Worm (Caenorhabditis elegans) whole organism, late embryonic: ENCODE results near the gene F01F1.14.

Experiments
- K02D7.2 ChIP-seq: sonication (generic microtip); optimal IDR thresholded peaks from 2 replicates; lab custom pipeline; 2017; ENCODE audit warnings: mild to moderate bottlenecking, missing genetic modification characterization, missing compliant biosample characterization
- ahr-1 ChIP-seq: sonication (generic microtip); optimal IDR thresholded peaks from 2 replicates; lab custom pipeline; 2016; ENCODE audit warnings: missing genetic modification characterization, missing compliant biosample characterization
- ceh-2 ChIP-seq: sonication (generic microtip); optimal IDR thresholded peaks from 2 replicates; lab custom pipeline; 2016; ENCODE audit warnings: missing genotype, missing genetic modification characterization, missing compliant biosample characterization
- ceh-31 ChIP-seq: sonication (generic microtip); optimal IDR thresholded peaks from 2 replicates; lab custom pipeline; 2016; ENCODE audit warnings: missing genetic modification characterization, missing compliant biosample characterization
- ceh-34 ChIP-seq: sonication (generic microtip); optimal IDR thresholded peaks from 2 replicates; lab custom pipeline; 2016; ENCODE audit warnings: mild to moderate bottlenecking, missing genetic modification characterization, missing compliant biosample characterization
- ceh-48 ChIP-seq: sonication (generic microtip); optimal IDR thresholded peaks from 2 replicates; lab custom pipeline; 2016; ENCODE audit warnings: missing genetic modification characterization, inconsistent platforms, missing compliant biosample characterization
- ceh-9 ChIP-seq: sonication (generic microtip); optimal IDR thresholded peaks from 2 replicates; lab custom pipeline; 2016; ENCODE audit warnings: mild to moderate bottlenecking, missing genetic modification characterization, inconsistent platforms, missing compliant biosample characterization
- eyg-1 ChIP-seq: sonication (generic microtip); optimal IDR thresholded peaks from 2 replicates; lab custom pipeline; 2016; ENCODE audit warnings: missing genotype, missing genetic modification characterization, missing compliant biosample characterization
- hlh-15 ChIP-seq: sonication (generic microtip); optimal IDR thresholded peaks from 2 replicates; lab custom pipeline; 2016; ENCODE audit warnings: missing genetic modification characterization, missing compliant biosample characterization
- lim-6 ChIP-seq: sonication (generic microtip); optimal IDR thresholded peaks from 2 replicates; lab custom pipeline; 2016; ENCODE audit warnings: missing genetic modification characterization, missing compliant biosample characterization
- nfya-1 ChIP-seq: sonication (generic microtip); optimal IDR thresholded peaks from 2 replicates; lab custom pipeline; 2017; ENCODE audit warnings: missing genetic modification characterization, mild to moderate bottlenecking, missing compliant biosample characterization, antibody characterized with exemption, moderate library complexity
- npax-4 ChIP-seq: sonication (generic microtip); optimal IDR thresholded peaks from 2 replicates; lab custom pipeline; 2016; ENCODE audit warnings: missing genetic modification characterization, missing compliant biosample characterization
- tbx-7 ChIP-seq: sonication (generic microtip); optimal IDR thresholded peaks from 2 replicates; lab custom pipeline; 2016; ENCODE audit warnings: missing genotype, missing genetic modification characterization, missing compliant biosample characterization
- ttx-3 ChIP-seq: sonication (generic microtip); optimal IDR thresholded peaks from 2 replicates; lab custom pipeline; 2016; ENCODE audit warnings: missing genetic modification reagents, missing genetic modification characterization, missing compliant biosample characterization
- unc-3 ChIP-seq, 2 experiments: fragments of 200-800 bp in 1 of 2; sonication (Bioruptor generic) in 1 of 2; sonication (generic microtip) in 1 of 2; conservative IDR thresholded peaks in 1 of 2; optimal IDR thresholded peaks in 1 of 2; 2 replicates each; pipeline versions ENCODE4 v1.3.6 to Lab custom; 2016 to 2022; ENCODE audit warnings: missing compliant biosample characterization in 2 of 2, missing genetic modification characterization in 2 of 2, missing genetic modification reagents in 1 of 2

Gene F01F1.14

ce11 chrIII:5832442-5832841 is 50.3 kb downstream of the F01F1.14 start:
- TF ChIP-seq ahr-1: no peak
- TF ChIP-seq lim-6 (tag; lab: Kevin White, UChicago): no peak
- TF ChIP-seq ceh-48 (tag; lab: Kevin White, UChicago): no peak
- TF ChIP-seq K02D7.2: no peak
- no peak for TF ChIP-seq hlh-15 (tag; lab: Kevin White, UChicago)
- TF ChIP-seq ttx-3 (tag; lab: Kevin White, UChicago): no peak
- no peak for TF ChIP-seq nfya-1 (tag; lab: Kevin White, UChicago)
- TF ChIP-seq tbx-7 (tag; lab: Kevin White, UChicago): no peak
- TF ChIP-seq ceh-31: no peak
- TF ChIP-seq ceh-34 (tag; lab: Kevin White, UChicago): no peak
- TF ChIP-seq ceh-9 (tag; lab: Kevin White, UChicago): no peak
- TF ChIP-seq unc-3 (GFP tag; conservative IDR thresholded peaks at IDR 0.05; lab: Robert Waterston, UW): no peak
- no peak for TF ChIP-seq unc-3 (tag; optimal IDR thresholded peaks at IDR 0.05; lab: Kevin White, UChicago)
- no peak for TF ChIP-seq ceh-2
- TF ChIP-seq npax-4: no peak
- no peak for TF ChIP-seq eyg-1 (tag; lab: Kevin White, UChicago)
